Fruit fly (Drosophila melanogaster): ENCODE measurements around the gene Icmt.

The Icmt gene

DNA sequence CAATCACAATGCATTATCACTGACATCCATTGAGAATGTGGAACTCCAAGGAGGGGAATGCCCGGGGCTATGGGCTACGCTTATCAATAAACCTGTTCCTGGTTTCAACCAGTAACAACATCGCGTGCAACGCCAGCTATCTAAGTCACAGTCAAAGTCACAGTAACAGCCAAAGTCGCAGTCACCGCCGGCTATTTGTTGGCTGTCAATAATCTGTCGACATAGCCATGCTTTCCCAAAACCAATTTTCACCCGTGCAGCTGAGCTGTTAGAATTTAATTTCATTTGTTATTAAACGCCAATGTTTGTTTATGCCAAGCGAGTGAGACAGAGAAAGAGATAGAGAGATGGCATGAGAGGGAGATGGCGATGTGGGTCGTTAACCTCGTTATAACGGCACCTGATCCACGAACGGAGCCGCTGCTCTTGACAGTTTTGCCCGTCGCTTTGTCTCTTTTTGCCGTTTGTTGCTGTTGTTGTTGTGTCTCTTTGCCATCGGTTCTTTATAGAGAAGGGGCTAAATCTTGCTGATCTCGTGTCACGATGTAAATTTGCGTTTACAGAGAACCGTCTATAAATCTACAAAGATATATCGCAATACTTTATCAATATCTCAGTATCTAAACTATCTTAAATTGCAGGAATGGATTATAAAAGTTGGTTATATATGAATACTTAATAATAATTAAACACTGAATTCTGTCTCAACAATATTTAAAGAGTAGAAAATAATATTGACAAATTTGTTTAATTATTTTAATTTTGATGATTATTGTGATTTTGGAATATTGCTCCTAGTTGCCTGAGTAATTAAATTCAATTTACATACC is 14.2 kb downstream of the Icmt start (continued):
- no peak for TF ChIP-seq unpg (GFP tag; optimal IDR thresholded peaks at IDR 0.05)
- TF ChIP-seq zen2 (GFP tag; IDR thresholded peaks at IDR 0.05; ENCODE audit: partially characterized antibody): 0 out of 3 replicates have a peak, but pooled peaks have one; percentile 18
- peak; percentile 85 for TF ChIP-seq sens (GFP tag)
- peak; percentile 2 for TF ChIP-seq CG2875 (GFP tag; optimal IDR thresholded peaks at IDR 0.05)
- 0 out of 4 replicates have a peak, but pooled peaks have one; percentile 66 for TF ChIP-seq chinmo (GFP tag; IDR thresholded peaks at IDR 0.05; ENCODE audit: partially characterized antibody)
- peak; percentile 72 for TF ChIP-seq Dll (GFP tag; IDR thresholded peaks at IDR 0.05; ENCODE audit: partially characterized antibody)
- no peak for TF ChIP-seq CG17568 (GFP tag; optimal IDR thresholded peaks at IDR 0.05)
- TF ChIP-seq ATbp (GFP tag; optimal IDR thresholded peaks at IDR 0.05): peak; percentile 32
- peak; percentile 71 for TF ChIP-seq CG18262 (tag; optimal IDR thresholded peaks at IDR 0.05)
- TF ChIP-seq odd (GFP tag; optimal IDR thresholded peaks at IDR 0.05): no peak
- TF ChIP-seq CG10209 (GFP tag; optimal IDR thresholded peaks at IDR 0.05): peak; percentile 11
- TF ChIP-seq Blimp-1 (GFP tag; optimal IDR thresholded peaks at IDR 0.05): peak; percentile 62
- peak; percentile 11 for TF ChIP-seq CTCF (GFP tag; optimal IDR thresholded peaks at IDR 0.05)
- TF ChIP-seq kni (GFP tag; optimal IDR thresholded peaks at IDR 0.05): peak; percentile 93
- TF ChIP-seq CG4730 (GFP tag; IDR thresholded peaks at IDR 0.05): no peak
- peak; percentile 54 for TF ChIP-seq CG10979 (tag; optimal IDR thresholded peaks at IDR 0.05)
- TF ChIP-seq HLHmδ (GFP tag; optimal IDR thresholded peaks at IDR 0.05): peak; percentile 63
- TF ChIP-seq tll (GFP tag; optimal IDR thresholded peaks at IDR 0.05): peak in 1 of 2 experiments; percentile 30
- 0 out of 2 replicates have a peak, but pooled peaks have one; percentile 44 for TF ChIP-seq CG17328 (GFP tag; IDR thresholded peaks at IDR 0.05)
- peak; percentile 68 for TF ChIP-seq gsb-n (tag; optimal IDR thresholded peaks at IDR 0.05)
- TF ChIP-seq ase (GFP tag; IDR thresholded peaks at IDR 0.05): no peak
- TF ChIP-seq B-H1 (GFP tag; IDR thresholded peaks at IDR 0.05): no peak
- no peak for TF ChIP-seq croc (GFP tag; conservative IDR thresholded peaks at IDR 0.05)
- TF ChIP-seq CG17912 (GFP tag; optimal IDR thresholded peaks at IDR 0.05): no peak
- TF ChIP-seq Sox100B (GFP tag; optimal IDR thresholded peaks at IDR 0.05): peak; percentile 18
- TF ChIP-seq CoRest (tag; optimal IDR thresholded peaks at IDR 0.05): peak; percentile 30
- TF ChIP-seq CG1832 (GFP tag; optimal IDR thresholded peaks at IDR 0.05): peak; percentile 55
- peak; percentile 20 for TF ChIP-seq Sry-β (GFP tag; optimal IDR thresholded peaks at IDR 0.05)
- peak; percentile 28 for TF ChIP-seq CG15696 (tag; optimal IDR thresholded peaks at IDR 0.05)
- peak; percentile 59 for TF ChIP-seq CG4707 (GFP tag; optimal IDR thresholded peaks at IDR 0.05)
- peak; percentile 35 for TF ChIP-seq CG17829 (tag; optimal IDR thresholded peaks at IDR 0.05)
- no peak for TF ChIP-seq Taf1 (GFP tag; IDR thresholded peaks at IDR 0.05)
- no peak for TF ChIP-seq CG17359 (tag; optimal IDR thresholded peaks at IDR 0.05)
- TF ChIP-seq az2 (GFP tag; optimal IDR thresholded peaks at IDR 0.05): peak; percentile 4
- peak; percentile 37 for TF ChIP-seq CG10267 (tag; optimal IDR thresholded peaks at IDR 0.05)
- no peak for TF ChIP-seq Ravus (GFP tag; IDR thresholded peaks at IDR 0.05)
- peak; percentile 49 for TF ChIP-seq CG14710 (tag; optimal IDR thresholded peaks at IDR 0.05)
- no peak for TF ChIP-seq CG16863 (GFP tag; optimal IDR thresholded peaks at IDR 0.05)
- TF ChIP-seq CG17361 (GFP tag; IDR thresholded peaks at IDR 0.05): peak; percentile 75
- TF ChIP-seq CG34422 (GFP tag; IDR thresholded peaks at IDR 0.05): no peak
- TF ChIP-seq chm (GFP tag; IDR thresholded peaks at IDR 0.05): peak; percentile 45; the same call in 1 of the 2 replicates
- TF ChIP-seq lola (GFP tag; optimal IDR thresholded peaks at IDR 0.05): peak in 1 of 3 experiments; percentile 75
- TF ChIP-seq pros (GFP tag; optimal IDR thresholded peaks at IDR 0.05): peak; percentile 15
- no peak for TF ChIP-seq CG8944 (GFP tag; optimal IDR thresholded peaks at IDR 0.05)
- peak; percentile 16 for TF ChIP-seq Hr3 (GFP tag; optimal IDR thresholded peaks at IDR 0.05)
- no peak for TF ChIP-seq z (GFP tag; IDR thresholded peaks at IDR 0.05)
- peak; percentile 32 for TF ChIP-seq CG8281 (tag; optimal IDR thresholded peaks at IDR 0.05)
- no peak for TF ChIP-seq CG6272 (GFP tag; IDR thresholded peaks at IDR 0.05)

Measured in whole organism, embryonic.